Worm (Caenorhabditis elegans) whole organism, young adult: ENCODE results near the gene mccc-2.

ENCODE experiments used
- B0019.2 ChIP-seq: fragments of 200-800 bp; sonication (Bioruptor generic); conservative IDR thresholded peaks from 2 replicates; pipeline ENCODE4 v1.3.6; 2022; ENCODE audit warnings: missing genetic modification reagents, missing genetic modification characterization, missing compliant biosample characterization
- F22D6.2 ChIP-seq: sonication (generic microtip); optimal IDR thresholded peaks from 2 replicates; lab custom pipeline; 2016; ENCODE audit warnings: mild to moderate bottlenecking, missing genetic modification characterization, missing compliant biosample characterization
- Y67H2A.10 ChIP-seq: fragments of 200-800 bp; sonication (Bioruptor generic); conservative IDR thresholded peaks from 2 replicates; pipeline ENCODE4 v1.3.6; 2022; ENCODE audit warnings: missing genetic modification reagents, missing genetic modification characterization, missing compliant biosample characterization
- attf-3 ChIP-seq: fragments of 200-800 bp; sonication (Bioruptor generic); conservative IDR thresholded peaks from 2 replicates; pipeline ENCODE4 v1.3.6; 2022; ENCODE audit warnings: missing genetic modification reagents, missing genetic modification characterization, missing compliant biosample characterization
- him-1 ChIP-seq: sonication (generic microtip); optimal IDR thresholded peaks from 2 replicates; lab custom pipeline; 2016; ENCODE audit warnings: missing genotype, missing genetic modification reagents, missing genetic modification characterization, missing compliant biosample characterization
- let-607 ChIP-seq, 2 experiments: fragments of 200-800 bp in 1 of 2; sonication (Bioruptor generic) in 1 of 2; sonication (generic microtip) in 1 of 2; optimal IDR thresholded peaks; 2 replicates each; lab custom pipeline; 2016 to 2018; ENCODE audit warnings: mild to moderate bottlenecking in 2 of 2, missing compliant biosample characterization in 2 of 2, missing genetic modification characterization in 2 of 2, moderate library complexity in 2 of 2, missing genotype in 1 of 2
- snpc-4 ChIP-seq, 5 experiments: fragments of 150-350 bp in 1 of 5; sonication (generic microtip) in 4 of 5; optimal IDR thresholded peaks; 2 replicates each; lab custom pipeline; 2014 to 2018; ENCODE audit warnings: missing genetic modification characterization in 5 of 5, missing biosample characterization in 3 of 5, antibody characterized with exemption in 2 of 5, mild to moderate bottlenecking in 2 of 5, missing compliant biosample characterization in 2 of 5, missing genotype in 2 of 5, moderate library complexity in 2 of 5, missing genetic modification reagents in 1 of 5

DNA sequence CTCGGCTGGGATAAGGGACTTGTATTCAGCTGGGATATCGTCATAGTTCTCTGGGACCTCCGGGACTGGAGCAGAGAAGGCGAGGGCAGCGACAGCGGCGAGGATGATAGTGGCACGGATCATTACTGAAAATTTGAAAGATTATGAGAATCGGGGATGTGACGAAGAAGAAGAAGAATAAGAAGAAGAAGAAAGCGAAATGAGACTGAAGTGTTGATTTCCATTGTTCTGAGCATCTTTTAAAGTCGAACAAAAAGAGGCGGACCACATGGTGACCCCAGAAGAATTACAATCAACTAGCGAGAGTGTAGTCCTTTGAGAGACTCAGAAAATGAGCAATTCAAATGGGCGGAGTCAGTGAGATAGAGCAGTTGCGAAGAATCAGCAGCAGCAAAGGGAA lies 8.1 kb downstream of the mccc-2 start, which contains the start of gene far-1:
- TF ChIP-seq attf-3 (GFP tag; lab: Robert Waterston, UW) (no peak), him-1 (tag; lab: Kevin White, UChicago) (no peak), F22D6.2 (no peak), Y67H2A.10 (GFP tag; lab: Robert Waterston, UW) (no peak), B0019.2 (GFP tag; lab: Robert Waterston, UW) (no peak), snpc-4 (GFP tag; optimal IDR thresholded peaks at IDR 0.05; lab: Kevin White, UChicago) (no peak), snpc-4 (tag; optimal IDR thresholded peaks at IDR 0.05; lab: Kevin White, UChicago) (no peak), let-607 (tag; optimal IDR thresholded peaks at IDR 0.05; lab: Kevin White, UChicago) (no peak)
